Fruit fly (Drosophila melanogaster) whole organism, embryonic: ENCODE data around the gene Ada2a.

Experiments used
- Atf6 ChIP-seq: fragments of 200-800 bp; sonication (Bioruptor generic); IDR thresholded peaks from 2 replicates; pipeline ENCODE4 v1.3.6; 2022; ENCODE audit warnings: missing biosample characterization, missing genetic modification characterization
- Awh ChIP-seq: fragments of 200-800 bp; sonication (Bioruptor generic); IDR thresholded peaks from 2 replicates; pipeline ENCODE4, ENCODE4 v1.3.6; 2022; ENCODE audit warnings: missing biosample characterization, missing genetic modification characterization
- Blimp-1 ChIP-seq: fragments of 200-800 bp; sonication (Bioruptor generic); optimal IDR thresholded peaks from 3 replicates; lab custom pipeline; 2018; ENCODE audit warnings: missing biosample characterization, missing genetic modification characterization, mild to moderate bottlenecking, moderate library complexity, missing genetic modification reagents
- CG1024 ChIP-seq: fragments of 200-800 bp; sonication (Bioruptor generic); IDR thresholded peaks from 2 replicates; pipeline ENCODE4 v1.3.6; 2022; ENCODE audit warnings: missing biosample characterization, missing genetic modification characterization
- CG11560 ChIP-seq: fragments of 200-800 bp; sonication (Bioruptor generic); IDR thresholded peaks from 3 replicates; pipeline ENCODE4 v1.3.6; 2022; ENCODE audit warnings: missing biosample characterization, missing genetic modification characterization
- CG12391 ChIP-seq: fragments of 200-800 bp; sonication (Bioruptor generic); optimal IDR thresholded peaks from 3 replicates; lab custom pipeline; 2018; ENCODE audit warnings: missing biosample characterization, mild to moderate bottlenecking, missing genetic modification characterization, moderate library complexity
- CG12659 ChIP-seq: fragments of 200-800 bp; sonication (Bioruptor generic); optimal IDR thresholded peaks from 3 replicates; lab custom pipeline; 2017; ENCODE audit warnings: mild to moderate bottlenecking, missing biosample characterization, missing genetic modification reagents, missing genetic modification characterization
- CG12744 ChIP-seq: fragments of 200-800 bp; sonication (Bioruptor generic); optimal IDR thresholded peaks from 2 replicates; lab custom pipeline; 2016; ENCODE audit warnings: missing biosample characterization, missing genetic modification characterization
- CG14860 ChIP-seq: fragments of 200-800 bp; sonication (Bioruptor generic); IDR thresholded peaks from 3 replicates; pipeline ENCODE4 v1.3.6; 2022; ENCODE audit warnings: missing biosample characterization, missing genetic modification characterization; ENCODE audit not compliant: partially characterized antibody
- CG15514 ChIP-seq: fragments of 200-800 bp; sonication (Bioruptor generic); optimal IDR thresholded peaks from 3 replicates; lab custom pipeline; 2017; ENCODE audit warnings: missing biosample characterization, missing genetic modification characterization, mild to moderate bottlenecking, moderate library complexity, missing genetic modification reagents
- CG1603 ChIP-seq: fragments of 200-800 bp; sonication (Bioruptor generic); optimal IDR thresholded peaks from 2 replicates; lab custom pipeline; 2019; ENCODE audit warnings: missing biosample characterization, mild to moderate bottlenecking, missing genetic modification characterization, moderate library complexity
- CG1647 ChIP-seq: fragments of 200-800 bp; sonication (Bioruptor generic); optimal IDR thresholded peaks from 3 replicates; lab custom pipeline; 2016; ENCODE audit warnings: missing biosample characterization, missing genetic modification characterization
- CG16813 ChIP-seq: fragments of 200-800 bp; sonication (Bioruptor generic); IDR thresholded peaks from 3 replicates; pipeline ENCODE4 v1.3.6; 2022; ENCODE audit warnings: missing biosample characterization, missing genetic modification characterization; ENCODE audit not compliant: partially characterized antibody
- CG17385 ChIP-seq: fragments of 200-800 bp; sonication (Bioruptor generic); optimal IDR thresholded peaks from 3 replicates; lab custom pipeline; 2018; ENCODE audit warnings: missing biosample characterization, mild to moderate bottlenecking, missing genetic modification characterization
- CG2116 ChIP-seq: fragments of 200-800 bp; sonication (Bioruptor generic); optimal IDR thresholded peaks from 3 replicates; lab custom pipeline; 2018; ENCODE audit warnings: missing biosample characterization, mild to moderate bottlenecking, missing genetic modification characterization
- CG2712 ChIP-seq: fragments of 200-800 bp; optimal IDR thresholded peaks from 3 replicates; lab custom pipeline; 2019; ENCODE audit warnings: missing biosample characterization, mild to moderate bottlenecking, missing genetic modification characterization, moderate library complexity
- CG30020 ChIP-seq: fragments of 200-800 bp; optimal IDR thresholded peaks from 2 replicates; lab custom pipeline; 2019; ENCODE audit warnings: missing biosample characterization, mild to moderate bottlenecking, missing genetic modification characterization, moderate library complexity
- CG3281 ChIP-seq: fragments of 200-800 bp; sonication (Bioruptor generic); optimal IDR thresholded peaks from 3 replicates; lab custom pipeline; 2017; ENCODE audit warnings: missing biosample characterization, mild to moderate bottlenecking, missing genetic modification characterization
- CG42726 ChIP-seq: fragments of 200-800 bp; sonication (Bioruptor generic); IDR thresholded peaks from 2 replicates; pipeline ENCODE4 v1.3.6; 2022; ENCODE audit warnings: missing biosample characterization, missing genetic modification characterization; ENCODE audit not compliant: partially characterized antibody
- CG4360 ChIP-seq: fragments of 200-800 bp; sonication (Bioruptor generic); IDR thresholded peaks from 2 replicates; pipeline ENCODE4 v1.3.6; 2022; ENCODE audit warnings: missing biosample characterization, missing genetic modification characterization
- CG4617 ChIP-seq: fragments of 200-800 bp; sonication (Bioruptor generic); optimal IDR thresholded peaks from 3 replicates; lab custom pipeline; 2016; ENCODE audit warnings: missing biosample characterization, missing genetic modification characterization, borderline replicate concordance
- CG6765 ChIP-seq: fragments of 200-800 bp; sonication (Bioruptor generic); optimal IDR thresholded peaks from 3 replicates; lab custom pipeline; 2017; ENCODE audit warnings: missing biosample characterization, mild to moderate bottlenecking, missing genetic modification characterization
- CG6791 ChIP-seq: fragments of 200-800 bp; sonication (Bioruptor generic); IDR thresholded peaks from 3 replicates; pipeline ENCODE4 v1.3.6; 2022; ENCODE audit warnings: missing biosample characterization, missing genetic modification characterization; ENCODE audit not compliant: partially characterized antibody
- CG7928 ChIP-seq: fragments of 200-800 bp; sonication (Bioruptor generic); optimal IDR thresholded peaks from 2 replicates; lab custom pipeline; 2017; ENCODE audit warnings: missing biosample characterization, mild to moderate bottlenecking, missing genetic modification characterization
- CHES-1-like ChIP-seq: fragments of 200-800 bp; sonication (Bioruptor generic); optimal IDR thresholded peaks from 2 replicates; lab custom pipeline; 2016; ENCODE audit warnings: missing biosample characterization, missing genetic modification characterization
- Dref ChIP-seq: fragments of 200-800 bp; sonication (Bioruptor generic); IDR thresholded peaks from 2 replicates; pipeline ENCODE4 v1.3.6; 2022; ENCODE audit warnings: missing biosample characterization, missing genetic modification characterization
- Fer1 ChIP-seq: fragments of 200-800 bp; sonication (Bioruptor generic); optimal IDR thresholded peaks from 2 replicates; lab custom pipeline; 2017; ENCODE audit warnings: missing biosample characterization, mild to moderate bottlenecking, missing genetic modification characterization
- MESR4 ChIP-seq: fragments of 200-800 bp; sonication (Bioruptor generic); optimal IDR thresholded peaks from 2 replicates; lab custom pipeline; 2018; ENCODE audit warnings: missing biosample characterization, mild to moderate bottlenecking, missing genetic modification characterization, moderate library complexity
- Mrtf ChIP-seq: fragments of 200-800 bp; sonication (Bioruptor generic); IDR thresholded peaks from 3 replicates; pipeline ENCODE4 v1.3.6; 2022; ENCODE audit warnings: missing biosample characterization, missing genetic modification characterization
- Sin3A ChIP-seq: fragments of >200 bp; optimal IDR thresholded peaks from 2 replicates; lab custom pipeline; 2018
- amos ChIP-seq: fragments of 200-800 bp; sonication (Bioruptor generic); IDR thresholded peaks from 2 replicates; pipeline ENCODE4 v1.3.6; 2022; ENCODE audit warnings: missing biosample characterization, missing genetic modification characterization; ENCODE audit not compliant: partially characterized antibody
- bcd ChIP-seq: fragments of 200-800 bp; sonication (Bioruptor generic); optimal IDR thresholded peaks from 2 replicates; lab custom pipeline; 2017; ENCODE audit warnings: missing biosample characterization, mild to moderate bottlenecking, missing genetic modification characterization
- br ChIP-seq: fragments of >200 bp; optimal IDR thresholded peaks from 2 replicates; lab custom pipeline; 2017
- caup ChIP-seq: fragments of 200-800 bp; sonication (Bioruptor generic); optimal IDR thresholded peaks from 3 replicates; lab custom pipeline; 2017; ENCODE audit warnings: missing biosample characterization, mild to moderate bottlenecking, missing genetic modification characterization, moderate library complexity; ENCODE audit not compliant: severe bottlenecking
- dmrt99B ChIP-seq: fragments of 200-800 bp; sonication (Bioruptor generic); optimal IDR thresholded peaks from 2 replicates; lab custom pipeline; 2018; ENCODE audit warnings: missing biosample characterization, mild to moderate bottlenecking, missing genetic modification characterization, moderate library complexity
- ftz-f1 ChIP-seq: fragments of 200-800 bp; sonication (Bioruptor generic); optimal IDR thresholded peaks from 2 replicates; lab custom pipeline; 2016; ENCODE audit warnings: missing biosample characterization, missing genetic modification characterization
- gsb ChIP-seq: fragments of 200-800 bp; sonication (Bioruptor generic); IDR thresholded peaks from 2 replicates; pipeline ENCODE4 v1.3.6; 2022; ENCODE audit warnings: missing biosample characterization, missing genetic modification characterization
- kni ChIP-seq: fragments of 200-800 bp; sonication (Bioruptor generic); optimal IDR thresholded peaks from 3 replicates; lab custom pipeline; 2017; ENCODE audit warnings: mild to moderate bottlenecking, missing biosample characterization, missing genetic modification reagents, missing genetic modification characterization
- pan ChIP-seq, 4 experiments: fragments of >200 bp in 3 of 4; fragments of 200-800 bp in 1 of 4; sonication (Bioruptor generic) in 1 of 4; optimal IDR thresholded peaks in 3 of 4; IDR thresholded peaks in 1 of 4; 2 replicates each; pipeline versions ENCODE4 v1.3.6 to Lab custom; 2017 to 2022; ENCODE audit warnings: missing biosample characterization in 2 of 4, missing genetic modification characterization in 2 of 4, mixed read lengths in 1 of 4
- tin ChIP-seq: fragments of 200-800 bp; sonication (Bioruptor generic); optimal IDR thresholded peaks from 3 replicates; lab custom pipeline; 2016; ENCODE audit warnings: missing biosample characterization, missing genetic modification characterization
- tna ChIP-seq: fragments of 200-800 bp; sonication (Bioruptor generic); IDR thresholded peaks from 2 replicates; pipeline ENCODE4 v1.3.6; 2022; ENCODE audit warnings: missing biosample characterization, missing genetic modification characterization; ENCODE audit not compliant: partially characterized antibody
- trem ChIP-seq: fragments of 200-800 bp; optimal IDR thresholded peaks from 3 replicates; lab custom pipeline; 2019; ENCODE audit warnings: missing biosample characterization, mild to moderate bottlenecking, missing genetic modification characterization, moderate library complexity
- unc-4 ChIP-seq: fragments of 200-800 bp; sonication (Bioruptor generic); IDR thresholded peaks from 2 replicates; pipeline ENCODE4 v1.3.6; 2022; ENCODE audit warnings: missing biosample characterization, missing genetic modification characterization; ENCODE audit not compliant: partially characterized antibody

Ada2a gene

DNA sequence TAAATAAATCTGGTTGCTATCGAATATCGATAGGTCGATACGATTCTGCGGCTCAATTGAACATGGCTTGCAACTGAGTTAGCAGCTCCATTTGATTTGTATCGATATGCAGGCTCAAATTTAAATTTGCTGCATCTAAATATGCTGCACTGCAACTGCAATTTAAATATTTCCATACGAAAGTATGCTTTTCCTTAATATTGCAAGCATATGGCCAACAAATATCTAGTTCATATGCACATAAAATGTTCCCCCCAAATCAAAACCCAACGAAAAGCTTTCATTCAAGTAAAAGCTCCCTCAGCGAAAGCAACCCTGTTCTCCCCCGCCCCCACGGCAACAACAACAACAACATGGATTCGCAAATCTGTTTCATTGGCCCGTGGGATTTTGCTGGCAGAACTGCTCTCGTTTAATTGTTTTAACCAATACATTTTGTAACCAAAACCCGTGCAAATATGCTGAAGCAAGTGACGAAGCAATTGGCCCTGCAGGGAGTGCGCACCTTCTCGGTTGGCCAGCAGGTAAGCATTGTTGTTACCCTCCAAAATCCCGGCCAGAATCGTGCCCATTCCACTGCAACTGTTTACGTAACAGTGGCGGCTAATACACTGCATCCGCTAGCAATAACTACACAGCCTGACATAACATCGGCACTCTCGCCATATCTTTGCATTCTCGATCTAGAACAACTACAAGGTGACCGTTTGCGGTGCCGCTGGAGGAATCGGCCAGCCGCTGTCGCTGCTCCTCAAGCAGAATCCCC is 29.1 kb downstream of the Ada2a start, which contains the start of the genes CG7168 and Mdh2 (continued):
- TF ChIP-seq CG11560 (tag; lab: Robert Waterston, UW), result peak; percentile 80; the same call in 2 of the 3 replicates
- peak; percentile 36 for TF ChIP-seq CHES-1-like (GFP tag; lab: Kevin White, UChicago)
- no peak for TF ChIP-seq br
- peak; percentile 43 for TF ChIP-seq CG15514 (GFP tag; lab: Kevin White, UChicago)
- peak; percentile 41 for TF ChIP-seq CG3281
- no peak for TF ChIP-seq pan (optimal IDR thresholded peaks at IDR 0.05; lab: Kevin White, UChicago)
- TF ChIP-seq pan (GFP tag; optimal IDR thresholded peaks at IDR 0.05 in 1 of 2, IDR thresholded peaks at IDR 0.05 in 1 of 2), result peak in 1 of 2 experiments; percentile 18
- peak; percentile 30 for TF ChIP-seq CG4617 (GFP tag; lab: Kevin White, UChicago)
- TF ChIP-seq Blimp-1 (GFP tag; lab: Kevin White, UChicago), result no peak
- TF ChIP-seq CG1024, result no peak
- TF ChIP-seq bcd (GFP tag; lab: Kevin White, UChicago), result peak; percentile 16
- TF ChIP-seq CG12391 (tag; lab: Kevin White, UChicago), result peak; percentile 30
- TF ChIP-seq CG1647 (GFP tag; lab: Kevin White, UChicago), result no peak
- peak; percentile 92 for TF ChIP-seq CG4360 (GFP tag; lab: Robert Waterston, UW)
- no peak for TF ChIP-seq CG17385 (GFP tag; lab: Kevin White, UChicago)
- peak; percentile 79 for TF ChIP-seq CG42726 (GFP tag; lab: Robert Waterston, UW)
- TF ChIP-seq kni (GFP tag; lab: Kevin White, UChicago), result no peak
- peak; percentile 60 for TF ChIP-seq Sin3A (lab: Kevin White, UChicago)
- peak; percentile 82 for TF ChIP-seq unc-4 (GFP tag; lab: Robert Waterston, UW)
- TF ChIP-seq CG7928 (GFP tag; lab: Kevin White, UChicago), result no peak
- no peak for TF ChIP-seq ftz-f1 (GFP tag; lab: Kevin White, UChicago)
- TF ChIP-seq MESR4, result peak; percentile 34
- peak; percentile 99 for TF ChIP-seq trem (tag; lab: Kevin White, UChicago)
- peak; percentile 77 for TF ChIP-seq CG12659 (GFP tag; lab: Kevin White, UChicago)
- peak; percentile 31 for TF ChIP-seq CG30020 (tag; lab: Kevin White, UChicago)
- TF ChIP-seq CG6791 (GFP tag; lab: Robert Waterston, UW), result peak; percentile 86
- TF ChIP-seq gsb, result 0 out of 2 replicates have a peak, but pooled peaks have one; percentile 15
- TF ChIP-seq Awh (GFP tag; lab: Robert Waterston, UW), result no peak
- TF ChIP-seq amos, result peak; percentile 79
- peak; percentile 79 for TF ChIP-seq CG14860 (GFP tag; lab: Robert Waterston, UW)
- TF ChIP-seq Mrtf (GFP tag; lab: Robert Waterston, UW), result no peak
- peak; percentile 13 for TF ChIP-seq CG2712 (tag; lab: Kevin White, UChicago)
- TF ChIP-seq Dref (GFP tag; lab: Robert Waterston, UW), result peak; percentile 92
- TF ChIP-seq tin, result peak; percentile 4
- TF ChIP-seq CG6765 (GFP tag; lab: Kevin White, UChicago), result peak; percentile 36
- TF ChIP-seq tna, result peak; percentile 67
- TF ChIP-seq CG12744 (GFP tag; lab: Kevin White, UChicago), result no peak
- TF ChIP-seq CG1603, result peak; percentile 53
- peak; percentile 3 for TF ChIP-seq Fer1 (GFP tag; lab: Kevin White, UChicago)
- no peak for TF ChIP-seq Atf6 (GFP tag; lab: Robert Waterston, UW)
- TF ChIP-seq caup (GFP tag; lab: Kevin White, UChicago), result peak; percentile 9
- peak; percentile 98 for TF ChIP-seq CG2116
- TF ChIP-seq CG16813, result peak; percentile 81
- no peak for TF ChIP-seq dmrt99B (tag; lab: Kevin White, UChicago)
- TF ChIP-seq, all 482 proteins: peak for 100
